Worm (Caenorhabditis elegans): ENCODE results near the gene F19C6.3.
A peak's percentile ranks its signal among the peaks of the same experiment; 100 is the strongest.

F19C6.3 gene

ce11 chrX:9988884-9989283, 19.7 kb downstream of the F19C6.3 start:
- no peak for TF ChIP-seq daf-8 (GFP tag; IDR thresholded peaks at IDR 0.05)
- no peak for TF ChIP-seq daf-16 (GFP tag; optimal IDR thresholded peaks at IDR 0.05)
- TF ChIP-seq daf-16 (tag; optimal IDR thresholded peaks at IDR 0.05), result peak; percentile 78
- peak; percentile 21 for TF ChIP-seq snpc-4 (tag; optimal IDR thresholded peaks at IDR 0.05)
- TF ChIP-seq dve-1 (tag; optimal IDR thresholded peaks at IDR 0.05; ENCODE audit: insufficient read depth), result peak; percentile 8

DNA sequence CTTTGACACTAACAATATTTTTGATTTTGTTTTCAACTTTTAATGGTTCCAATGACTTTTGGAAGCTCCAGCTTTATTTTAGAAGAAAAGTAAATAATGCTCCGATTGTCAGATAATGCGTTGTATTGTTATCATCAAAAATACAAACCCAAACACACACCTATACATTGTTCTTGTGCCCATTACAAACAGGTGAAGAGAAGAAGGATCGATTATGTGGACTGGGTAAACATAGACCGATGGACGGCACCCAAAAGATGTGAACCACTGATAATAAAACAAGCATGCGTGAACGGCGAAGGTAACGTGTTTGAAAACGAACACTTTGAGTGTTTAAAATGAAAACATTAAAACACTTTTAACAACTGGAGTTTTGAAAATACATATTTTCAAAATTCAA, 21.4 kb downstream of the F19C6.3 start:
- TF ChIP-seq unc-62 (GFP tag; optimal IDR thresholded peaks at IDR 0.05 in 1 of 2), result peak in 1 of 2 experiments; percentile 89
- no peak for TF ChIP-seq unc-62 (tag; optimal IDR thresholded peaks at IDR 0.05)
- TF ChIP-seq lin-15B (tag; optimal IDR thresholded peaks at IDR 0.05), result no peak
- TF ChIP-seq daf-16 (GFP tag; optimal IDR thresholded peaks at IDR 0.05), result no peak
- TF ChIP-seq daf-16 (tag; optimal IDR thresholded peaks at IDR 0.05), result peak; percentile 11

DNA sequence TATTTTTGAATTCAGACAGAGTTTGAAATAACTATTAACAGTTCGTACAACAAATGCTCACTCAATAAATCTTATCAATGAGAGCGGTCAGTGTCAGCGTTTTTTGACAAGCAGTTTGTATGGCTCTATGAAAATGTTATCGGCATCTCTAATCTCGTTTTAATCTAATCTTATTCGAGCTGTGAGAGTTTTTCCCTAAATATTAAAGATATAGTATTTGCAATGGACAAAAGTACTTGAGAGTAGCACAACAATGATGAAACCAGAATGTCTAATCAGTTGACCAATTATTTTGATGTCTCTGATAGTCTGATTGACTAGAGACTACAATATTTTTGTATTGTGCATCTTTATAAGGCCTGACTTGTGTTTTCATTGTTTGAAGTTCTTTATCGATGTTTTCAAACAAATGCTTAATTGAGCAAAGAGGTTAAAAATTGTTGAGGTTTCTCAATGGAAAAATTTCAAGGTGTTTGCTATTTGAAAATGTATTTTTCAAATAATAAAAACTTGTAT, 23.6 kb downstream of the F19C6.3 start, which contains the start of gene F19C6.5:
Gene F19C6.5, minus strand, starts transcription at position 51 of the 516 bp plus-strand sequence.
- TF ChIP-seq daf-16 (GFP tag; optimal IDR thresholded peaks at IDR 0.05), result no peak
- TF ChIP-seq daf-16 (tag; optimal IDR thresholded peaks at IDR 0.05), result peak; percentile 92
- peak; percentile 95 for TF ChIP-seq nhr-28 (tag; optimal IDR thresholded peaks at IDR 0.05)
- no peak for TF ChIP-seq F26F4.8 (GFP tag; conservative IDR thresholded peaks at IDR 0.05)
- no peak for TF ChIP-seq skn-1 (tag; optimal IDR thresholded peaks at IDR 0.05)
- TF ChIP-seq F37D6.2 (tag; optimal IDR thresholded peaks at IDR 0.05), result no peak
- TF ChIP-seq lin-15B (tag; optimal IDR thresholded peaks at IDR 0.05), result no peak
- no peak for TF ChIP-seq cey-2 (tag; optimal IDR thresholded peaks at IDR 0.05; ENCODE audit: borderline replicate concordance, insufficient read depth)
- no peak for TF ChIP-seq D1046.2 (GFP tag; IDR thresholded peaks at IDR 0.05)
- TF ChIP-seq pqm-1 (tag; optimal IDR thresholded peaks at IDR 0.05), result peak; percentile 18
- no peak for TF ChIP-seq nhr-237 (tag; optimal IDR thresholded peaks at IDR 0.05)
- TF ChIP-seq nhr-76 (tag; optimal IDR thresholded peaks at IDR 0.05), result no peak
- no peak for TF ChIP-seq egl-27 (tag; optimal IDR thresholded peaks at IDR 0.05)
- TF ChIP-seq nhr-6 (tag; optimal IDR thresholded peaks at IDR 0.05), result no peak
- no peak for TF ChIP-seq zip-2 (tag; optimal IDR thresholded peaks at IDR 0.05)
- no peak for TF ChIP-seq Y48G9A.11 (GFP tag; IDR thresholded peaks at IDR 0.05)
- no peak for TF ChIP-seq dmd-8 (GFP tag; IDR thresholded peaks at IDR 0.05)
- no peak for TF ChIP-seq nhr-48 (tag; optimal IDR thresholded peaks at IDR 0.05)
- peak; percentile 22 for TF ChIP-seq dve-1 (tag; optimal IDR thresholded peaks at IDR 0.05; ENCODE audit: insufficient read depth)
- TF ChIP-seq mes-2 (tag; optimal IDR thresholded peaks at IDR 0.05; ENCODE audit: poor library complexity, severe bottlenecking), result no peak
- no peak for TF ChIP-seq mep-1 (tag; optimal IDR thresholded peaks at IDR 0.05)
- TF ChIP-seq hif-1 (tag; optimal IDR thresholded peaks at IDR 0.05), result no peak
- no peak for TF ChIP-seq ceh-20 (GFP tag; IDR thresholded peaks at IDR 0.05)
- no peak for TF ChIP-seq nhr-11 (tag; optimal IDR thresholded peaks at IDR 0.05)

- TF ChIP-seq gei-8 (GFP tag; optimal IDR thresholded peaks at IDR 0.05) (no peak), fkh-10 (GFP tag; optimal IDR thresholded peaks at IDR 0.05) (peak; percentile 74), mxl-3 (GFP tag; optimal IDR thresholded peaks at IDR 0.05) (no peak), ztf-7 (tag; optimal IDR thresholded peaks at IDR 0.05) (no peak), mes-2 (tag; optimal IDR thresholded peaks at IDR 0.05; ENCODE audit: poor library complexity, severe bottlenecking) (no peak), nhr-28 (tag; optimal IDR thresholded peaks at IDR 0.05) (no peak), nhr-42 (GFP tag; IDR thresholded peaks at IDR 0.05) (no peak)
Observed at ce11 chrX:9981259-9981658, 27.3 kb downstream of the F19C6.3 start.

DNA sequence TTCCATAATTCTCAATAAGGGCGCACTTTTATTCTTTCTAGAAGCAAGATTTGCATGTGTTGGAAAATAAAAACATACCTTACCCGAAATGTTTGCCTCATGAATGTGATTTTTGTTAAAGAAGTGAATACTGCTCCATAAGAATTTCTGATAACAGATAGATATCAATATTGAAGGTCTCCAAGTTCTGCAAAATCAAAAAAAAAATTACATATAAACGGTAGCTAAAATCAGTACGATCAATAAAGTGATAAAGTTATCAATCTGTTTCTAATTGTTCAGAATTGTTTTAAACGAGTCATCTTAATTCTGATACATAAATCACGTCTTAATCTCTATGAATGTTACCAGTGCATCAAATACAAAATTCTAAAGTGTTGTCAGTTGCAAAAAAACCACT, 32.4 kb downstream of the F19C6.3 start, which contains the start of gene mgl-1:
Gene mgl-1, minus strand, starts transcription at position 101 of the 400 bp plus-strand sequence.
- TF ChIP-seq nhr-102 (tag; optimal IDR thresholded peaks at IDR 0.05), result no peak
- TF ChIP-seq nhr-11 (tag; optimal IDR thresholded peaks at IDR 0.05), result no peak
- TF ChIP-seq mes-2 (tag; optimal IDR thresholded peaks at IDR 0.05; ENCODE audit: poor library complexity, severe bottlenecking), result no peak
- no peak for TF ChIP-seq Y48G9A.11 (GFP tag; IDR thresholded peaks at IDR 0.05)
- TF ChIP-seq daf-12 (tag; optimal IDR thresholded peaks at IDR 0.05), result peak; percentile 4
